Fruit fly (Drosophila melanogaster): ENCODE data around the gene CG43153.

dm6 chr2L:11493933-11494332, 28.6 kb downstream of the CG43153 start:
- TF ChIP-seq CG11247 (GFP tag; IDR thresholded peaks at IDR 0.05) (no peak), D19B (GFP tag; optimal IDR thresholded peaks at IDR 0.05) (no peak), jing (GFP tag; optimal IDR thresholded peaks at IDR 0.05) (no peak), fd64A (GFP tag; optimal IDR thresholded peaks at IDR 0.05) (no peak), CG31224 (GFP tag; IDR thresholded peaks at IDR 0.05) (no peak), CG4404 (GFP tag; IDR thresholded peaks at IDR 0.05) (no peak), org-1 (GFP tag; optimal IDR thresholded peaks at IDR 0.05) (no peak), CG2875 (GFP tag; optimal IDR thresholded peaks at IDR 0.05) (no peak), CG7372 (GFP tag; IDR thresholded peaks at IDR 0.05) (no peak), usp (GFP tag; optimal IDR thresholded peaks at IDR 0.05) (no peak), H15 (GFP tag; IDR thresholded peaks at IDR 0.05) (no peak)
